Worm (Caenorhabditis elegans): ENCODE data around the gene mpc-1.

The mpc-1 gene

DNA sequence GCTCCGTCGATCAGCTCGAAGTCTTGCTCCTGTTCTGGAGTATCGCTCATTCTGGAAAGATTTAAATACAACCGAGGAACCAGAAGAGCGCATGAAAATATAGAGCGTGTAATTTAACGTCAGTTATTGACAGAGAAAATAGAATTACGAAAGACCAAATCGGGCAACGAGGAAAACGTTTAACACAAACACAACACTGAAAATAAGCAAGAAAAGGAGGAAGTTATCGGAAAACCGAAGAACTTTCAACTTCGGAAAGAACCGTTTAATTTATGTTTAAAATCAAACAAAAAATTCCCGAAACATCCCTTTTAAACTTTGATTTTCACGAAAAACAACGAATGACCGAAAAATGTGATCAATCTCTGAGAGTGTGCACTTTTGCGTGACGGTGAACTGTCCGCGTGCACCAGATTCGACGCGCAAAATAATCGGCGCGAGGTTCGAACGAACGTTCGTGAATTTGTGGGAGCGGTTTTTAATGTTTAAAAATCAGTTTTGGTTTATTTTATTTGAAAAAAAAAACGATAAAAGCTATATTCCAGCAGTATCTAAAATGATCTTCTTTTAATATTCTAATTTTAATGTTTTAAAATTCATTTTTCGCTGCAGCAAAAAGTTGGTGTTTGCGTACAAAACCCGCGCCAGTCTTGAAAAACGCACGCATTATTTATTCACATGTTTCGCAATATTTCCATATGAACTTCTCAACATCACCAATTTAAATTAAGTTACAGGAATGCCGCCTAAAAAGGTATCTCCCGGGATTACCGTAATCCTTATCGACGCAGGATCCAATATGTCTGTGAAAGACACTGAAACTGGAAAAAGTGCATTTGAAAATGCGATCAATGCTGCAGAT, 6.1 kb downstream of the mpc-1 start, which contains the start of the genes R07E5.7 and cku-80:
Gene R07E5.7, minus strand, starts transcription at position 51 of the 862 bp plus-strand sequence.
Gene cku-80, plus strand, starts transcription at position 732 of the 862 bp plus-strand sequence.
- TF ChIP-seq cog-1 (tag; optimal IDR thresholded peaks at IDR 0.05) (peak; percentile 7), klf-2 (GFP tag; conservative IDR thresholded peaks at IDR 0.05) (no peak), med-1 (GFP tag; optimal IDR thresholded peaks at IDR 0.05; ENCODE audit: insufficient read depth) (no peak), ztf-29 (GFP tag; IDR thresholded peaks at IDR 0.05) (no peak), ref-1 (GFP tag; conservative IDR thresholded peaks at IDR 0.05) (no peak), flt-1 (GFP tag; IDR thresholded peaks at IDR 0.05) (no peak), T22C8.4 (GFP tag; IDR thresholded peaks at IDR 0.05) (no peak), tab-1 (GFP tag; IDR thresholded peaks at IDR 0.05) (no peak; the same call in 1 of the 2 replicates), ztf-23 (GFP tag; IDR thresholded peaks at IDR 0.05) (peak; percentile 50; the same call in 1 of the 2 replicates)

DNA sequence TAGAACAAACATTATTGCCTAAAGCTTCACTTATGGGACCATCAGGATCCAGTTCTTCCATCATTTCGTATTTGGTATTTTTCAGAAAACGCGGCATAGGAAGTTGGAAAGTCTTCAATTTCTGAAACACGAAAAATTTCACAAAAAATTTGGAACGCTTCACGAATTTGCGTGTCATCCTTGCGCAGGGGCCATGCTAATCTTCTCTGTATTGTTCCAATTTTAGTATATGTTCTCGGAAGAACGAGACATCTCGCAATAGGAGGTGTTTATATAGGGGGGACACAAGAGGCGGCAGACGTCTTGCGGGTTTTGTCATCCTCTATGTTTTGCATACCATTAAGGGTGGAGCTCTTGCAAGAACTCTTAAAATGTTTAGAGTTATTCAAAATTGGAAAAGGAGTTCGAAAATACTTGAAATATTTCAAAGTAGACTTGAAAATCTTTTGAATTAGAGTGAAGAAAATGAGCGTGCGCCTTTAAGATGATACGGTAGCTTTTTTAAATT, 13.5 kb downstream of the mpc-1 start:
- TF ChIP-seq ztf-29 (GFP tag; IDR thresholded peaks at IDR 0.05) (peak; percentile 87), ref-1 (GFP tag; conservative IDR thresholded peaks at IDR 0.05) (peak; percentile 76), klf-2 (GFP tag; conservative IDR thresholded peaks at IDR 0.05) (peak; percentile 83), T22C8.4 (GFP tag; IDR thresholded peaks at IDR 0.05) (peak; percentile 87), flt-1 (GFP tag; IDR thresholded peaks at IDR 0.05) (peak; percentile 95), tab-1 (GFP tag; IDR thresholded peaks at IDR 0.05) (peak; percentile 93), ztf-23 (GFP tag; IDR thresholded peaks at IDR 0.05) (peak; percentile 91)

DNA sequence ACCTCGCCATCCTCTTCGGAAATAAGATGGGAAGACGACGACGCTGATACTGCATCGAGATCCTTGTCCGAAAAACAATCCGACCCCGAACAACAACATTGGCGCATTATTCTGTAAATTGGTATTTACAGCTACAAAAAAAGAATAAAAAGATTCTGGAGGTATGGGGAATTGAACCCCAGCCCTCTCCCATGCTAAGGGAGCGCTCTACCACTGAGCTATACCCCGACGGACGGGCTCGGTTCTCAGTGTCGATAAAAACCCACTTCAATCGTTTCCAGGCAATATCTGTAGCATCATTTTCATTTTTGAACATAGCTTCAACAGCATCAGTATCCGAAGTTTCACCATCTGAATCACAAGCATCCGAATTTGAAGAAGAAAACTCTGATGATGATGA, 15.5 kb downstream of the mpc-1 start:
- TF ChIP-seq flt-1 (GFP tag; IDR thresholded peaks at IDR 0.05) (no peak; the same call in 1 of the 2 replicates), ztf-23 (GFP tag; IDR thresholded peaks at IDR 0.05) (peak; percentile 59; the same call in 1 of the 2 replicates), klf-2 (GFP tag; conservative IDR thresholded peaks at IDR 0.05) (no peak), T22C8.4 (GFP tag; IDR thresholded peaks at IDR 0.05) (peak; percentile 64), ztf-29 (GFP tag; IDR thresholded peaks at IDR 0.05) (no peak), cog-1 (tag; optimal IDR thresholded peaks at IDR 0.05) (no peak), tab-1 (GFP tag; IDR thresholded peaks at IDR 0.05) (peak; percentile 76), med-1 (GFP tag; optimal IDR thresholded peaks at IDR 0.05; ENCODE audit: insufficient read depth) (no peak), ref-1 (GFP tag; conservative IDR thresholded peaks at IDR 0.05) (0 out of 2 replicates have a peak, but pooled peaks have one; percentile 9)

DNA sequence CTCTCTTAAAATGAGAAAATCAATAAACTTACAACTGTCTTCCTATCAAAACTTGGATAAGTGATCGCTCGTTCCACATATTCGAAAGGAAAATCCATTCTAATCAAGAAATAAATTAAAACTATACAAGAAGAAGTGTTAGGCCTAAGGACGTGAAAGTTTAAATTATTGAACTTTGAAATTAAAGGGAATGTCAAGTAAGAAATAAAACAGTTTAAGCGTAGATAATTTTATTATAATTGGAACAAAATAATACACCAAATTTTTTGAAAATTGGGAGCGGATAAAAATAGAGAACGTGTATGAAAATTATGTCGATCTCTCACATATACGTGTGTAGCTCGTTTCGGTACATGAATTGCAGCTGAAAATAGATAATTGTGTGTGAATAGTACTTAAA, 16.1 kb downstream of the mpc-1 start, which contains the start of gene C28A5.6:
Gene C28A5.6, minus strand, starts transcription at position 101 of the 400 bp plus-strand sequence.
- TF ChIP-seq ztf-23 (GFP tag; IDR thresholded peaks at IDR 0.05): no peak
- TF ChIP-seq flt-1 (GFP tag; IDR thresholded peaks at IDR 0.05): no peak
- TF ChIP-seq ref-1 (GFP tag; conservative IDR thresholded peaks at IDR 0.05): no peak
- no peak for TF ChIP-seq ztf-29 (GFP tag; IDR thresholded peaks at IDR 0.05)

DNA sequence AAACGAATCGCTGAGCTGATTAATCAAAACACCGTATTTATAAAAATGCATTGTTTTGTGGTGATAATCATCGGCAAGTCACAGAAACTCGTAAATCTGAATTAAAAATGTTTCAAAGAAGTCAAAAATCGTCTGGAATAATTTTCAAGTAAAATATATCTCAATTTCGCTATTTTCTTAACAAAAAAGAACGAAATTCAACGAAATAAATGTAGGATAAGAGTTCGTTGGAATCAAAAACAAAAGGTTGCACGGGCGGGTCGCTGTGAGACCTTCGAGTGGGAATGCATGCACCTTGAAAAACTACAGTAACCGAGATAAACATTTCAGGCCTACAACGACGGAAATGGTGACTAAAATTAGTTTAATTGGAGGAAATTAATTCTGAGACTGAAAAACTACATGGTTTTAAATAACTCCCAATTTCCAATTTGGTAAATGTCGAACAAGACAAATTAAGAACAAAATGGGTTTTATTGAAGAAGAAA, 21.1 kb downstream of the mpc-1 start, which contains the start of gene C28A5.1:
Gene C28A5.1, minus strand, starts transcription at position 51 of the 488 bp plus-strand sequence.
- TF ChIP-seq cog-1 (tag; optimal IDR thresholded peaks at IDR 0.05): no peak
- no peak for TF ChIP-seq T22C8.4 (GFP tag; IDR thresholded peaks at IDR 0.05)
- TF ChIP-seq klf-2 (GFP tag; conservative IDR thresholded peaks at IDR 0.05): no peak
- no peak for TF ChIP-seq ztf-29 (GFP tag; IDR thresholded peaks at IDR 0.05)
- no peak for TF ChIP-seq tab-1 (GFP tag; IDR thresholded peaks at IDR 0.05)
- no peak for TF ChIP-seq med-1 (GFP tag; optimal IDR thresholded peaks at IDR 0.05; ENCODE audit: insufficient read depth)
- TF ChIP-seq ztf-23 (GFP tag; IDR thresholded peaks at IDR 0.05): no peak
- TF ChIP-seq ref-1 (GFP tag; conservative IDR thresholded peaks at IDR 0.05): no peak
- no peak for TF ChIP-seq flt-1 (GFP tag; IDR thresholded peaks at IDR 0.05)

DNA sequence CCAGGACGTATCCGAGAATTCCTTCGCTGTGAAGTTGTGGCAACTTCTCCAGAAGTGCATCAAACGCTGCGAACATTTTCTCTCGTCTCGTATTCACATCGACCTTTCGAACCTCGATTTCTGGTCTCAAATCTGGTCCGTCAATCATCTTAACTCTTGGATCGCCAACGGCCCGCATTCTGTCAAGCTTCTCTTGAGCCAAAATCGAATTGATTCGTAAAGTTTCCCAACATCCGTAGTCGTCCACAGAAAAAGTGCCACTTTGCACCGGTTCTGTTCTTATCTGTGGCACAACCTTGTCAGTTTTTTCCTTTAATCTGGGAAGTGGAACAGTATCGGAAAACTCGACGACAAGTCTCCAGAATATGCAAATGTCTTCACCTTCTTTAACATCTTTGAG, 22.0 kb downstream of the mpc-1 start:
- no peak for TF ChIP-seq med-1 (GFP tag; optimal IDR thresholded peaks at IDR 0.05; ENCODE audit: insufficient read depth)
- TF ChIP-seq ztf-23 (GFP tag; IDR thresholded peaks at IDR 0.05): no peak
- no peak for TF ChIP-seq ztf-29 (GFP tag; IDR thresholded peaks at IDR 0.05)
- no peak for TF ChIP-seq T22C8.4 (GFP tag; IDR thresholded peaks at IDR 0.05)
- TF ChIP-seq tab-1 (GFP tag; IDR thresholded peaks at IDR 0.05): no peak
- no peak for TF ChIP-seq ref-1 (GFP tag; conservative IDR thresholded peaks at IDR 0.05)
- TF ChIP-seq flt-1 (GFP tag; IDR thresholded peaks at IDR 0.05): no peak
- TF ChIP-seq cog-1 (tag; optimal IDR thresholded peaks at IDR 0.05): no peak
- TF ChIP-seq klf-2 (GFP tag; conservative IDR thresholded peaks at IDR 0.05): no peak

DNA sequence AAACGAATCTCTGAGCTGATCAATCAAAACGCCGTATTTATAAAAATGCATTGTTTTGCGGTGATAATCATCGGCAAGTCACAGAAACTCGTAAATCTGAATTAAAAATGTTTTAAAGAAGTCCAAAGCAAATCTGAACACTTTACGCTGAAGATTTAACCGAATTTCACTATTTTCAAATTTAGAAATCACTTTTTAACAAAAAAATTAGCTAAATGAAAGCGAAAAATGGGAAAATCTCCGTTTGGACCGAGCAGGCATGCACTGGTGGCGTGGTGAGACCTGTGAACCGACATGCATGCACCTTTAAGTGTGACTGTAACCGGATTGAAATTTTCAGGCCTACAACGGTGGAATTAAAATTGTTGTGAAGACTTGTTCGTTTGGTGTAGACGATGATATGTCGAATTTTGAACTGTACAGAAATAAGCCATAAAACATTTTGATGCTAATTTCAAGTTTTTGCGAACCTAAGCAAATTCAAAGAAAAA, 26.3 kb downstream of the mpc-1 start, which contains the start of gene C28A5.2:
Gene C28A5.2, minus strand, starts transcription at position 51 of the 491 bp plus-strand sequence.
- TF ChIP-seq flt-1 (GFP tag; IDR thresholded peaks at IDR 0.05) (no peak), ref-1 (GFP tag; conservative IDR thresholded peaks at IDR 0.05) (no peak), T22C8.4 (GFP tag; IDR thresholded peaks at IDR 0.05) (no peak), cog-1 (tag; optimal IDR thresholded peaks at IDR 0.05) (no peak), med-1 (GFP tag; optimal IDR thresholded peaks at IDR 0.05; ENCODE audit: insufficient read depth) (no peak), ztf-29 (GFP tag; IDR thresholded peaks at IDR 0.05) (no peak), ztf-23 (GFP tag; IDR thresholded peaks at IDR 0.05) (no peak), tab-1 (GFP tag; IDR thresholded peaks at IDR 0.05) (no peak), klf-2 (GFP tag; conservative IDR thresholded peaks at IDR 0.05) (no peak)

DNA sequence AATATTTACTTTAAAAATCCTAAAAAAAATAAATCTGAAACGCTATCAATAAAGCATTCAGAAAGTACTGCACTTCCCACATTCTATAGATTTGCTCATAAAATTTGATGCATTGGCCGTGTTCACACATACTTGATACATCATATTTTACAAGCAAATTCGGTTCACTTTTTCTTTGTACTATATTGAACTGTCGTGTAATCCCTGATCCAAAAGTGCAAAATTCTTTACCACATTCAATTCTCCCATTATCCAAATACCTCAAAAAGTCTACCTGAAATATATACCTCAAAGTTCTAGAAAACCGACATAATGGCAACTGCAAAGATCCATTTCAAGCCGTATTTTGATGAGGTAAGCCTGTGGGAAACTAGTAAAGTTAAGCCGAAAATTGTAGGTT, 28.5 kb downstream of the mpc-1 start, which contains the start of gene nex-3:
Gene nex-3, plus strand, starts transcription at position 301 of the 400 bp plus-strand sequence.
- TF ChIP-seq med-1 (GFP tag; optimal IDR thresholded peaks at IDR 0.05; ENCODE audit: insufficient read depth) (no peak), ztf-23 (GFP tag; IDR thresholded peaks at IDR 0.05) (no peak), tab-1 (GFP tag; IDR thresholded peaks at IDR 0.05) (no peak), cog-1 (tag; optimal IDR thresholded peaks at IDR 0.05) (no peak), klf-2 (GFP tag; conservative IDR thresholded peaks at IDR 0.05) (no peak), ref-1 (GFP tag; conservative IDR thresholded peaks at IDR 0.05) (no peak), T22C8.4 (GFP tag; IDR thresholded peaks at IDR 0.05) (no peak), flt-1 (GFP tag; IDR thresholded peaks at IDR 0.05) (no peak)
